Fruit fly (Drosophila melanogaster) whole organism, wandering third instar larva: Measurements from ENCODE around the gene CNMa.

Source experiments
- GATAd ChIP-seq: sonication (Bioruptor generic); optimal IDR thresholded peaks from 2 replicates; lab custom pipeline; 2016; ENCODE audit warnings: missing biosample characterization, missing genetic modification characterization
- HLH106 ChIP-seq: fragments of 200-800 bp; optimal IDR thresholded peaks from 3 replicates; lab custom pipeline; 2019; ENCODE audit warnings: missing biosample characterization, mild to moderate bottlenecking, missing genetic modification characterization, moderate library complexity
- Hr78 ChIP-seq: fragments of >200 bp; optimal IDR thresholded peaks from 2 replicates; lab custom pipeline; 2017; ENCODE audit warnings: missing biosample characterization, missing genetic modification characterization
- OdsH ChIP-seq: fragments of 200-800 bp; sonication (Bioruptor generic); optimal IDR thresholded peaks from 2 replicates; lab custom pipeline; 2016; ENCODE audit warnings: missing biosample characterization, mild to moderate bottlenecking, missing genetic modification characterization
- Rel ChIP-seq, 2 experiments: fragments of 200-800 bp; sonication (Bioruptor generic) in 1 of 2; optimal IDR thresholded peaks; 2 replicates in 1 of 2; 3 replicates in 1 of 2; lab custom pipeline; 2016 to 2019; ENCODE audit warnings: mild to moderate bottlenecking in 2 of 2, missing biosample characterization in 2 of 2, missing genetic modification characterization in 2 of 2, moderate library complexity in 1 of 2
- Sp1 ChIP-seq: fragments of 200-800 bp; sonication (Bioruptor generic); optimal IDR thresholded peaks from 3 replicates; lab custom pipeline; 2019; ENCODE audit warnings: missing biosample characterization, mild to moderate bottlenecking, missing genetic modification characterization, moderate library complexity
- br ChIP-seq: fragments of 200-800 bp; sonication (Bioruptor generic); optimal IDR thresholded peaks from 2 replicates; lab custom pipeline; 2016; ENCODE audit warnings: missing biosample characterization, missing genetic modification characterization
- dl ChIP-seq, 2 experiments: fragments of 175-275, 200-275 bp in 1 of 2; fragments of 200-275 bp in 1 of 2; sonication (Bioruptor generic); optimal IDR thresholded peaks; lab custom pipeline; 2018; ENCODE audit warnings: mild to moderate bottlenecking in 2 of 2, missing biosample characterization in 2 of 2, missing genetic modification characterization in 2 of 2, moderate library complexity in 2 of 2; ENCODE audit not compliant: partially characterized antibody in 2 of 2, insufficient read depth in 1 of 2
- ey ChIP-seq: fragments of 200-800 bp; sonication (Bioruptor generic); optimal IDR thresholded peaks from 2 replicates; lab custom pipeline; 2016; ENCODE audit warnings: missing biosample characterization, missing genetic modification characterization
- foxo ChIP-seq, 2 experiments: fragments of 200-800 bp; sonication (Bioruptor generic); optimal IDR thresholded peaks; 2 replicates in 1 of 2; 3 replicates in 1 of 2; lab custom pipeline; 2016 to 2017; ENCODE audit warnings: missing biosample characterization in 2 of 2, missing genetic modification characterization in 2 of 2
- h ChIP-seq: fragments of 200-800 bp; sonication (Bioruptor generic); optimal IDR thresholded peaks from 3 replicates; lab custom pipeline; 2016; ENCODE audit warnings: missing biosample characterization, mild to moderate bottlenecking, missing genetic modification characterization
- psq ChIP-seq: fragments of 200-800 bp; sonication (Bioruptor generic); optimal IDR thresholded peaks from 3 replicates; lab custom pipeline; 2017; ENCODE audit warnings: missing biosample characterization, mild to moderate bottlenecking, missing genetic modification characterization, moderate library complexity
- rgr ChIP-seq: fragments of 200-800 bp; sonication (Bioruptor generic); optimal IDR thresholded peaks from 3 replicates; lab custom pipeline; 2016; ENCODE audit warnings: missing biosample characterization, mild to moderate bottlenecking, missing genetic modification characterization
- sv ChIP-seq: fragments of 200-800 bp; sonication (Bioruptor generic); optimal IDR thresholded peaks from 3 replicates; lab custom pipeline; 2016; ENCODE audit warnings: missing biosample characterization, missing genetic modification characterization
- woc ChIP-seq: sonication (Bioruptor generic); optimal IDR thresholded peaks from 2 replicates; lab custom pipeline; 2016; ENCODE audit warnings: missing biosample characterization, mild to moderate bottlenecking, missing genetic modification characterization

Gene CNMa

DNA sequence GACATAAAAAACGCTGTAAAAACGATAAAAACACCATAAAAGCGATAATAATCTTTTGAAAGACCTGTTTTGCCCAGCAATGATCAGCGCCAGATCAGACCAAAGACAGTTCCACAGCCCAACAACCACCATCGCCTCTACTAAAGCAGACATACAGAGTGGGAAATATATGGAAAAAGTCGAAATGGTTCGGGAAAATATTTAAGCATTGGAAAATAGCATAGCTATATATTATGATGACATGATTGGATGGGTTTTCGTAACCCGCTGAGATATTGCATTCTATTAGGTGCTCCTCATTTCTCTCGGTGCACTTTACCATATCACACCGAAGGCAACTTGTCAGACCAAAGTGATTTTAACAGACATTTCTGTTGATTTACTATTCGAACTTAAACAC lies 46.8 kb downstream of the CNMa start:
- peak; percentile 52 for TF ChIP-seq HLH106 (tag; lab: Kevin White, UChicago)
- TF ChIP-seq woc (GFP tag; lab: Kevin White, UChicago), result peak; percentile 34
- TF ChIP-seq Sp1 (GFP tag; lab: Kevin White, UChicago), result peak; percentile 34
- TF ChIP-seq ey (GFP tag; lab: Kevin White, UChicago), result peak; percentile 52
- peak; percentile 71 for TF ChIP-seq br (GFP tag; lab: Kevin White, UChicago)
- no peak for TF ChIP-seq dl (GFP tag; optimal IDR thresholded peaks at IDR 0.05; lab: Kevin White, UChicago; ENCODE audit: insufficient read depth in 1 of 2, partially characterized antibody in 2 of 2)
- peak; percentile 90 for TF ChIP-seq sv (GFP tag; lab: Kevin White, UChicago)
- no peak for TF ChIP-seq GATAd (GFP tag; lab: Kevin White, UChicago)
- TF ChIP-seq psq (GFP tag; lab: Kevin White, UChicago), result peak; percentile 34
- TF ChIP-seq Hr78 (GFP tag; lab: Kevin White, UChicago), result no peak
- peak in 1 of 2 experiments; percentile 71 for TF ChIP-seq foxo (GFP tag; optimal IDR thresholded peaks at IDR 0.05; lab: Kevin White, UChicago)
- TF ChIP-seq h (GFP tag; lab: Kevin White, UChicago), result peak; percentile 77
- peak; percentile 70 for TF ChIP-seq rgr (GFP tag; lab: Kevin White, UChicago)
- TF ChIP-seq OdsH (GFP tag; lab: Kevin White, UChicago), result peak; percentile 43

DNA sequence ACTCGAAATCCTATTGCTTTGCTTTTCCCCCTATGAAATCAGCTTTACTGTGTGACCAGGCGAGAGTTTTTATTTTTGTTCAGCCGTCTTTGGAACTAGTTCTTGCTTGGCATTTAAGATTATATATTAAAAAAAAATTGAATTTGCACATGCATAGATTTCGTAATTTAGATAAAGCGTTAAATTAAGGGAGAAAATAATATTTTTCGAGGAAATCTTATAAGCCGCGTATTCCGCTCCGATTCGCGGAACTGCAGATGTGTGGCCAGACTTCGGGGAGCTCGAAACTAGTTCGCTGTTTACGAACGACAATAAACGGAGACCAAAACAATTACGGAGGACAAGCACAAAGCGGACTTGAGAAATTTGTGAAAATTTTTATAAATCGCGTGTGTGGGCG lies 52.6 kb downstream of the CNMa start, which contains the start of the genes JTBR and CG42676:
JTBR (minus strand) TSS at position 55 of the 400 bp plus-strand sequence.
CG42676 (plus strand) TSS at position 306 of the 400 bp plus-strand sequence.
- TF ChIP-seq HLH106 (tag; lab: Kevin White, UChicago) (peak; percentile 6), Rel (GFP tag; optimal IDR thresholded peaks at IDR 0.05; lab: Kevin White, UChicago) (no peak), Rel (tag; optimal IDR thresholded peaks at IDR 0.05; lab: Kevin White, UChicago) (peak; percentile 64), psq (GFP tag; lab: Kevin White, UChicago) (peak; percentile 99), OdsH (GFP tag; lab: Kevin White, UChicago) (no peak)
